Fruit fly (Drosophila melanogaster): ENCODE results near the gene CG34174.

The CG34174 gene

dm6 chr2L:2200136-2201036, 13.7 kb upstream of the CG34174 start (continued):
- peak; percentile 84 for TF ChIP-seq pros (GFP tag; optimal IDR thresholded peaks at IDR 0.05)
- no peak for TF ChIP-seq ssp (GFP tag; IDR thresholded peaks at IDR 0.05)
- TF ChIP-seq CG6813 (GFP tag; optimal IDR thresholded peaks at IDR 0.05): no peak
- no peak for TF ChIP-seq z (GFP tag; IDR thresholded peaks at IDR 0.05)
- no peak for TF ChIP-seq Dbx (GFP tag; IDR thresholded peaks at IDR 0.05)
- TF ChIP-seq CG6272 (GFP tag; IDR thresholded peaks at IDR 0.05): no peak
- peak; percentile 31 for TF ChIP-seq usp (GFP tag; optimal IDR thresholded peaks at IDR 0.05)
- no peak for TF ChIP-seq D19A (tag; optimal IDR thresholded peaks at IDR 0.05)
- no peak for TF ChIP-seq Gsc (GFP tag; IDR thresholded peaks at IDR 0.05)
- no peak for TF ChIP-seq ac (GFP tag; optimal IDR thresholded peaks at IDR 0.05)
- TF ChIP-seq fd64A (GFP tag; optimal IDR thresholded peaks at IDR 0.05): no peak
- TF ChIP-seq CG17829 (tag; optimal IDR thresholded peaks at IDR 0.05): peak; percentile 59
- no peak for TF ChIP-seq seq (GFP tag; IDR thresholded peaks at IDR 0.05)
- no peak for TF ChIP-seq lov (optimal IDR thresholded peaks at IDR 0.05)
- no peak for TF ChIP-seq lov (GFP tag; IDR thresholded peaks at IDR 0.05)
- no peak for TF ChIP-seq Ssrp (tag; optimal IDR thresholded peaks at IDR 0.05)
- no peak for TF ChIP-seq ewg (GFP tag; optimal IDR thresholded peaks at IDR 0.05)
- no peak for TF ChIP-seq CG15073 (GFP tag; optimal IDR thresholded peaks at IDR 0.05)
- TF ChIP-seq CG6765 (GFP tag; optimal IDR thresholded peaks at IDR 0.05): no peak
- peak; percentile 83 for TF ChIP-seq CG1832 (GFP tag; optimal IDR thresholded peaks at IDR 0.05)
- peak in 1 of 2 experiments; percentile 100 for TF ChIP-seq Pdp1 (GFP tag; optimal IDR thresholded peaks at IDR 0.05)
- no peak for TF ChIP-seq Blimp-1 (GFP tag; optimal IDR thresholded peaks at IDR 0.05)
- TF ChIP-seq CG12071 (GFP tag; optimal IDR thresholded peaks at IDR 0.05): peak; percentile 11
- no peak for TF ChIP-seq YL-1 (GFP tag; optimal IDR thresholded peaks at IDR 0.05)
- TF ChIP-seq Sry-δ (GFP tag; optimal IDR thresholded peaks at IDR 0.05): no peak
- TF ChIP-seq danr (GFP tag; IDR thresholded peaks at IDR 0.05): no peak
- TF ChIP-seq MBD-R2 (GFP tag; IDR thresholded peaks at IDR 0.05): no peak
- TF ChIP-seq sd (tag; optimal IDR thresholded peaks at IDR 0.05): peak; percentile 91
- no peak for TF ChIP-seq CG6683 (GFP tag; optimal IDR thresholded peaks at IDR 0.05)
- no peak for TF ChIP-seq CG33213 (GFP tag; optimal IDR thresholded peaks at IDR 0.05)
- peak; percentile 61 for TF ChIP-seq Deaf1 (tag; optimal IDR thresholded peaks at IDR 0.05)
- no peak for TF ChIP-seq CG31441 (GFP tag; IDR thresholded peaks at IDR 0.05)
- peak; percentile 10 for TF ChIP-seq CG12155 (GFP tag; optimal IDR thresholded peaks at IDR 0.05)
- peak; percentile 58 for TF ChIP-seq Med (GFP tag)
- peak in 1 of 2 experiments; percentile 53 for TF ChIP-seq Hr78 (GFP tag; optimal IDR thresholded peaks at IDR 0.05)
- TF ChIP-seq CG10321 (GFP tag; IDR thresholded peaks at IDR 0.05): no peak
- TF ChIP-seq Eip74EF (GFP tag; optimal IDR thresholded peaks at IDR 0.05): peak in 1 of 2 experiments; percentile 10
- no peak for TF ChIP-seq Aef1 (GFP tag; IDR thresholded peaks at IDR 0.05)
- no peak for TF ChIP-seq CG3407 (GFP tag; optimal IDR thresholded peaks at IDR 0.05)
- TF ChIP-seq CG14667 (GFP tag; IDR thresholded peaks at IDR 0.05): no peak
- TF ChIP-seq disco-r (GFP tag; optimal IDR thresholded peaks at IDR 0.05): no peak
- no peak for TF ChIP-seq CG43689 (GFP tag; IDR thresholded peaks at IDR 0.05)
- peak; percentile 4 for TF ChIP-seq CG6254 (GFP tag; optimal IDR thresholded peaks at IDR 0.05)
- TF ChIP-seq CG18011 (GFP tag; optimal IDR thresholded peaks at IDR 0.05): no peak
- TF ChIP-seq CG2712 (tag; optimal IDR thresholded peaks at IDR 0.05): no peak
- peak; percentile 63 for TF ChIP-seq HLHmδ (GFP tag; optimal IDR thresholded peaks at IDR 0.05)
- no peak for TF ChIP-seq tup (GFP tag; optimal IDR thresholded peaks at IDR 0.05)
- TF ChIP-seq sug (tag; optimal IDR thresholded peaks at IDR 0.05): peak; percentile 61
- no peak for TF ChIP-seq CG4617 (GFP tag; optimal IDR thresholded peaks at IDR 0.05; ENCODE audit: borderline replicate concordance)

All from whole organism, embryonic.